Worm (Caenorhabditis elegans) whole organism, L2 larva: ENCODE data around the gene Y38E10A.33.

ENCODE experiments used
- C34F6.9 ChIP-seq: fragments of 150-350 bp; optimal IDR thresholded peaks from 2 replicates; lab custom pipeline; 2014; ENCODE audit warnings: missing biosample characterization, missing genetic modification characterization
- F13H6.1 ChIP-seq: sonication (generic microtip); optimal IDR thresholded peaks from 2 replicates; lab custom pipeline; 2016; ENCODE audit warnings: missing genetic modification characterization, missing compliant biosample characterization
- R02D3.7 ChIP-seq: fragments of 150-350 bp; optimal IDR thresholded peaks from 2 replicates; lab custom pipeline; 2014; ENCODE audit warnings: missing biosample characterization, missing genetic modification characterization
- ZK546.5 ChIP-seq: sonication (generic microtip); optimal IDR thresholded peaks from 2 replicates; lab custom pipeline; 2017; ENCODE audit warnings: missing biosample characterization, missing genetic modification characterization
- alr-1 ChIP-seq: fragments of 150-350 bp; optimal IDR thresholded peaks from 2 replicates; lab custom pipeline; 2014; ENCODE audit warnings: missing biosample characterization, missing genetic modification characterization
- aly-2 ChIP-seq: fragments of 150-350 bp; optimal IDR thresholded peaks from 2 replicates; lab custom pipeline; 2014; ENCODE audit warnings: missing biosample characterization, missing genetic modification characterization
- blmp-1 ChIP-seq: sonication (generic microtip); optimal IDR thresholded peaks from 2 replicates; lab custom pipeline; 2017; ENCODE audit warnings: missing genetic modification characterization, mild to moderate bottlenecking, missing compliant biosample characterization, antibody characterized with exemption, moderate library complexity; ENCODE audit not compliant: insufficient read depth
- ceh-16 ChIP-seq: fragments of 150-350 bp; optimal IDR thresholded peaks from 2 replicates; lab custom pipeline; 2014; ENCODE audit warnings: missing biosample characterization, missing genetic modification characterization
- ceh-82 ChIP-seq: fragments of 150-350 bp; optimal IDR thresholded peaks from 2 replicates; lab custom pipeline; 2014; ENCODE audit warnings: missing biosample characterization, missing genetic modification characterization
- crh-2 ChIP-seq: sonication (generic microtip); optimal IDR thresholded peaks from 2 replicates; lab custom pipeline; 2017; ENCODE audit warnings: missing biosample characterization, missing genetic modification characterization
- dmd-4 ChIP-seq: sonication (generic microtip); optimal IDR thresholded peaks from 2 replicates; lab custom pipeline; 2017; ENCODE audit warnings: missing biosample characterization, missing genetic modification characterization
- egl-27 ChIP-seq: sonication (generic microtip); optimal IDR thresholded peaks from 3 replicates; lab custom pipeline; 2017; ENCODE audit warnings: missing biosample characterization, missing genetic modification reagents, missing genetic modification characterization
- elt-1 ChIP-seq: fragments of 150-350 bp; optimal IDR thresholded peaks from 2 replicates; lab custom pipeline; 2014; ENCODE audit warnings: missing biosample characterization, missing genetic modification characterization
- fos-1 ChIP-seq: fragments of 150-350 bp; optimal IDR thresholded peaks from 2 replicates; lab custom pipeline; 2014; ENCODE audit warnings: missing biosample characterization, missing genetic modification characterization
- gmeb-1 ChIP-seq: fragments of 150-350 bp; optimal IDR thresholded peaks from 2 replicates; lab custom pipeline; 2014; ENCODE audit warnings: missing biosample characterization, missing genetic modification characterization
- lin-11 ChIP-seq: fragments of 150-350 bp; sonication (generic microtip); optimal IDR thresholded peaks from 2 replicates; lab custom pipeline; 2014; ENCODE audit warnings: missing biosample characterization, missing genetic modification characterization, inconsistent platforms, mixed read lengths
- lin-39 ChIP-seq: fragments of 150-350 bp; optimal IDR thresholded peaks from 2 replicates; lab custom pipeline; 2014; ENCODE audit warnings: missing biosample characterization, missing genetic modification reagents, missing genetic modification characterization
- lsy-2 ChIP-seq, 2 experiments: fragments of 150-350 bp in 1 of 2; sonication (generic microtip) in 1 of 2; optimal IDR thresholded peaks; 2 replicates each; lab custom pipeline; 2014 to 2017; ENCODE audit warnings: missing biosample characterization in 2 of 2, missing genetic modification characterization in 2 of 2
- mab-5 ChIP-seq: fragments of 150-350 bp; optimal IDR thresholded peaks from 2 replicates; lab custom pipeline; 2014; ENCODE audit warnings: missing biosample characterization, missing genetic modification characterization
- mbf-1 ChIP-seq: sonication (generic microtip); optimal IDR thresholded peaks from 2 replicates; lab custom pipeline; 2017; ENCODE audit warnings: missing biosample characterization, missing genetic modification characterization
- mdl-1 ChIP-seq, 2 experiments: fragments of 150-350 bp in 1 of 2; sonication (generic microtip) in 1 of 2; optimal IDR thresholded peaks; 2 replicates each; lab custom pipeline; 2017; ENCODE audit warnings: missing biosample characterization in 2 of 2, missing genetic modification characterization in 2 of 2
- nhr-10 ChIP-seq: sonication (generic microtip); optimal IDR thresholded peaks from 2 replicates; lab custom pipeline; 2017; ENCODE audit warnings: missing biosample characterization, missing genetic modification characterization
- nhr-11 ChIP-seq: fragments of 150-350 bp; optimal IDR thresholded peaks from 2 replicates; lab custom pipeline; 2014; ENCODE audit warnings: missing biosample characterization, missing genetic modification characterization
- nhr-12 ChIP-seq: fragments of 150-350 bp; optimal IDR thresholded peaks from 2 replicates; lab custom pipeline; 2014; ENCODE audit warnings: missing biosample characterization, missing genetic modification characterization
- nhr-129 ChIP-seq: fragments of 150-350 bp; optimal IDR thresholded peaks from 2 replicates; lab custom pipeline; 2014; ENCODE audit warnings: missing biosample characterization, missing genetic modification characterization
- nhr-21 ChIP-seq: fragments of 150-350 bp; optimal IDR thresholded peaks from 2 replicates; lab custom pipeline; 2014; ENCODE audit warnings: missing biosample characterization, missing genetic modification characterization
- nhr-237 ChIP-seq: fragments of 150-350 bp; optimal IDR thresholded peaks from 2 replicates; lab custom pipeline; 2014; ENCODE audit warnings: missing biosample characterization, missing genetic modification characterization
- nhr-25 ChIP-seq: fragments of 150-350 bp; sonication (generic microtip); optimal IDR thresholded peaks from 3 replicates; lab custom pipeline; 2014; ENCODE audit warnings: missing biosample characterization, missing genetic modification characterization
- nhr-6 ChIP-seq: fragments of 150-350 bp; optimal IDR thresholded peaks from 2 replicates; lab custom pipeline; 2014; ENCODE audit warnings: missing biosample characterization, missing genetic modification characterization
- nhr-77 ChIP-seq: fragments of 150-350 bp; optimal IDR thresholded peaks from 2 replicates; lab custom pipeline; 2014; ENCODE audit warnings: missing biosample characterization, missing genetic modification characterization
- peb-1 ChIP-seq: fragments of 150-350 bp; optimal IDR thresholded peaks from 2 replicates; lab custom pipeline; 2014; ENCODE audit warnings: missing biosample characterization, missing genetic modification characterization
- sem-4 ChIP-seq: fragments of 150-350 bp; optimal IDR thresholded peaks from 2 replicates; lab custom pipeline; 2014; ENCODE audit warnings: missing biosample characterization, missing genetic modification reagents, missing genetic modification characterization
- sma-3 ChIP-seq: sonication (generic microtip); optimal IDR thresholded peaks from 2 replicates; lab custom pipeline; 2016; ENCODE audit warnings: missing genetic modification reagents, missing genetic modification characterization, missing compliant biosample characterization
- sma-9 ChIP-seq, 2 experiments: fragments of 150-350 bp in 1 of 2; sonication (generic microtip) in 1 of 2; optimal IDR thresholded peaks; 2 replicates each; lab custom pipeline; 2014 to 2016; ENCODE audit warnings: missing genetic modification characterization in 2 of 2, mild to moderate bottlenecking in 1 of 2, missing biosample characterization in 1 of 2, missing compliant biosample characterization in 1 of 2, missing genetic modification reagents in 1 of 2, moderate library complexity in 1 of 2
- snpc-4 ChIP-seq: fragments of 150-350 bp; optimal IDR thresholded peaks from 2 replicates; lab custom pipeline; 2014; ENCODE audit warnings: missing biosample characterization, missing genetic modification characterization
- unc-39 ChIP-seq: fragments of 150-350 bp; optimal IDR thresholded peaks from 2 replicates; lab custom pipeline; 2014; ENCODE audit warnings: missing biosample characterization, missing genetic modification characterization
- unc-55 ChIP-seq: fragments of 150-350 bp; sonication (generic microtip); optimal IDR thresholded peaks from 3 replicates; lab custom pipeline; 2014; ENCODE audit warnings: missing biosample characterization, missing genetic modification reagents, missing genetic modification characterization
- zag-1 ChIP-seq: fragments of 150-350 bp; optimal IDR thresholded peaks from 2 replicates; lab custom pipeline; 2014; ENCODE audit warnings: missing biosample characterization, missing genetic modification characterization
- ztf-1 ChIP-seq: fragments of 200-800 bp; sonication (Bioruptor generic); conservative IDR thresholded peaks from 2 replicates; pipeline ENCODE4 v1.3.6; 2022; ENCODE audit warnings: missing genetic modification characterization, missing compliant biosample characterization
- ztf-4 ChIP-seq: fragments of 150-350 bp; optimal IDR thresholded peaks from 2 replicates; lab custom pipeline; 2014; ENCODE audit warnings: missing biosample characterization, missing genetic modification characterization

The Y38E10A.33 gene

DNA sequence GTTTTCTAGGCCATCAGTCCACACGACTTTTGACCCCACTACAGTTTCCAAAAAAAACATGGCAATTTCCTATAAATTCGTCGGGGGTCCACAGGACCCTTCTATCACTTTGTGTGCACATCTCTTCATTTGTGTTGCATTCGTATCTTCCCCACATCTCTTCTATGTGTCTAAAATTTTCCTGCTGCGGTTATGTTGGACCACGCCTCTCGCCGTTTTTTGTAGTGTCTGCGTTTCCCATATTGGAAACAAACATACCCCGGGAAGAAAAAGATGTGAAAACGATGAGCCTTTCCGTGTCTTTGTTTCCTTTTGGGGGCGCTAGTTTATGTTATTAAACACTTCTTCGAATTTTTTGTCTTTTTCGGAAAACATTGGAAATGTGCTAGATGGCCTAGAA is 17.5 kb downstream of the Y38E10A.33 start:
- no peak for TF ChIP-seq sma-3 (GFP tag; lab: Kevin White, UChicago)
- TF ChIP-seq unc-55 (GFP tag; lab: Kevin White, UChicago): peak; percentile 27
- no peak for TF ChIP-seq lin-39
- no peak for TF ChIP-seq peb-1 (tag; lab: Kevin White, UChicago)
- TF ChIP-seq mab-5: no peak
- no peak for TF ChIP-seq sma-9 (GFP tag; optimal IDR thresholded peaks at IDR 0.05; lab: Kevin White, UChicago)
- no peak for TF ChIP-seq sma-9 (tag; optimal IDR thresholded peaks at IDR 0.05; lab: Kevin White, UChicago)
- no peak for TF ChIP-seq ceh-82 (tag; lab: Kevin White, UChicago)
- TF ChIP-seq sem-4 (tag; lab: Kevin White, UChicago): no peak
- TF ChIP-seq fos-1 (tag; lab: Kevin White, UChicago): no peak
- TF ChIP-seq nhr-25 (tag; lab: Kevin White, UChicago): no peak
- TF ChIP-seq nhr-10 (tag; lab: Kevin White, UChicago): no peak
- no peak for TF ChIP-seq egl-27 (tag; lab: Kevin White, UChicago)
- TF ChIP-seq nhr-12 (tag; lab: Kevin White, UChicago): no peak
- no peak for TF ChIP-seq ceh-16 (tag; lab: Kevin White, UChicago)
- no peak for TF ChIP-seq C34F6.9 (tag; lab: Kevin White, UChicago)
- TF ChIP-seq ztf-1 (GFP tag; lab: Robert Waterston, UW): no peak
- TF ChIP-seq zag-1: peak; percentile 47
- no peak for TF ChIP-seq alr-1 (tag; lab: Kevin White, UChicago)
- no peak for TF ChIP-seq nhr-11 (tag; lab: Kevin White, UChicago)
- TF ChIP-seq nhr-77 (tag; lab: Kevin White, UChicago): no peak
- peak in 1 of 2 experiments; percentile 43 for TF ChIP-seq lsy-2 (tag; optimal IDR thresholded peaks at IDR 0.05; lab: Kevin White, UChicago)
- TF ChIP-seq, all 48 proteins: peak for 3

DNA sequence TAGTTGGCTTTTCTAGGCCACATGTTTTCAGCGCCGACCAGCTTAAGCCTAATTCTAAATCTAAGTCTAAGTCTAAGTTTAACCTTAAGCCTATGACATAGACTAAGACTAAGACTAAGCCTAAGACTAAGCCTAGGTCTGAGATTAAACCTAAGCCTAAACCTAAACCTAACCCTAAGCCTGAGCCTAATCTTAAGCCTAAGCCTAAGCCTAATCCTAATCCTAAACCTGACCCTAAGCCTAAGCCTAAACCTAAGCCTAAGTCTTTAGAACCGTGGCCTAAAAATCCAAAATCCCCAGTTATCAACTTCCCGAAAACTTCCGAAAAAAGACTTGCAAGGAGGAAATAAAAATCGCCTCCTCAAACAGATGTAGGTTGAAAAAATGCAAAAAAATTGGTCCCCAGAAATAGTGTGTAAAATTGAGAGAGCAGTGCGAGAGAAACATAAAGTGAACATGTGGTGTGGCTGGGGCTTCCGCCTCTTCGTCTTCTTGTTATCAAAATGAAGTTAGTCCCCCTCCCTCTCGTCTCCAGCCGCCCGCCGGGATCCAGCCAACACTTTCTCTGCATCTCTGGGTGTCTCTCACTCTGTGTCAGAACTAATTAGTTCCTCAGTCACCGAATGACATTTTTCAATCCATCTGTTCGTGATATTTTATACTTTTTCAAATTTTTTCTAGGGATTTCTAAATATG is 19.6 kb downstream of the Y38E10A.33 start:
- TF ChIP-seq F13H6.1 (tag; lab: Kevin White, UChicago) (peak; percentile 49), dmd-4 (tag; lab: Kevin White, UChicago) (no peak), elt-1 (tag; lab: Kevin White, UChicago) (no peak), zag-1 (no peak), mab-5 (no peak), nhr-25 (tag; lab: Kevin White, UChicago) (no peak), sma-9 (GFP tag; optimal IDR thresholded peaks at IDR 0.05; lab: Kevin White, UChicago) (peak; percentile 56), sma-9 (tag; optimal IDR thresholded peaks at IDR 0.05; lab: Kevin White, UChicago) (no peak), unc-39 (no peak), nhr-237 (tag; lab: Kevin White, UChicago) (no peak), blmp-1 (no peak), alr-1 (tag; lab: Kevin White, UChicago) (no peak), crh-2 (tag; lab: Kevin White, UChicago) (no peak), lin-11 (tag; lab: Kevin White, UChicago) (no peak), ZK546.5 (tag; lab: Kevin White, UChicago) (no peak), nhr-21 (tag; lab: Kevin White, UChicago) (no peak), egl-27 (tag; lab: Kevin White, UChicago) (no peak), sem-4 (tag; lab: Kevin White, UChicago) (peak; percentile 69), C34F6.9 (tag; lab: Kevin White, UChicago) (peak; percentile 59), gmeb-1 (tag; lab: Kevin White, UChicago) (no peak), nhr-12 (tag; lab: Kevin White, UChicago) (no peak), nhr-129 (tag; lab: Kevin White, UChicago) (peak; percentile 35), lsy-2 (tag; optimal IDR thresholded peaks at IDR 0.05; lab: Kevin White, UChicago) (peak in 1 of 2 experiments; percentile 48), snpc-4 (tag; lab: Kevin White, UChicago) (no peak), aly-2 (tag; lab: Kevin White, UChicago) (no peak), nhr-10 (tag; lab: Kevin White, UChicago) (no peak), sma-3 (GFP tag; lab: Kevin White, UChicago) (no peak), peb-1 (tag; lab: Kevin White, UChicago) (no peak), ztf-4 (no peak), nhr-6 (tag; lab: Kevin White, UChicago) (no peak), mbf-1 (tag; lab: Kevin White, UChicago) (no peak), mdl-1 (tag; optimal IDR thresholded peaks at IDR 0.05; lab: Kevin White, UChicago) (peak in 1 of 2 experiments; percentile 16), lin-39 (no peak), R02D3.7 (no peak), ceh-82 (tag; lab: Kevin White, UChicago) (no peak), unc-55 (GFP tag; lab: Kevin White, UChicago) (peak; percentile 45)
